Fruit fly (Drosophila melanogaster): ENCODE data around the gene mTerf5.

mTerf5 gene

dm6 chr3R:18171983-18172967, 51.2 kb downstream of the mTerf5 start (continued):
- peak in 1 of 3 experiments; percentile 94 for TF ChIP-seq lola (GFP tag; optimal IDR thresholded peaks at IDR 0.05)
- peak; percentile 82 for TF ChIP-seq CG10366 (GFP tag; IDR thresholded peaks at IDR 0.05)
- TF ChIP-seq CG6791 (GFP tag; IDR thresholded peaks at IDR 0.05; ENCODE audit: partially characterized antibody), result no peak
- TF ChIP-seq CG17829 (tag; optimal IDR thresholded peaks at IDR 0.05), result peak; percentile 92
- no peak for TF ChIP-seq nau (GFP tag; optimal IDR thresholded peaks at IDR 0.05)
- TF ChIP-seq z (GFP tag; IDR thresholded peaks at IDR 0.05), result 0 out of 3 replicates have a peak, but pooled peaks have one; percentile 7
- TF ChIP-seq odd (GFP tag; optimal IDR thresholded peaks at IDR 0.05), result peak; percentile 91
- TF ChIP-seq Poxn (GFP tag; IDR thresholded peaks at IDR 0.05), result peak; percentile 47; the same call in 1 of the 2 replicates
- TF ChIP-seq chif (GFP tag; optimal IDR thresholded peaks at IDR 0.05), result peak; percentile 88 to 93
- TF ChIP-seq CG14860 (GFP tag; IDR thresholded peaks at IDR 0.05; ENCODE audit: partially characterized antibody), result no peak
- peak; percentile 96 for TF ChIP-seq oc (tag; optimal IDR thresholded peaks at IDR 0.05)
- TF ChIP-seq bcd (GFP tag; optimal IDR thresholded peaks at IDR 0.05), result peak; percentile 93
- TF ChIP-seq MTF-1 (GFP tag; optimal IDR thresholded peaks at IDR 0.05; ENCODE audit: borderline replicate concordance), result peak; percentile 71
- TF ChIP-seq CG13296 (GFP tag; optimal IDR thresholded peaks at IDR 0.05), result peak; percentile 92
- peak; percentile 90 for TF ChIP-seq CG12744 (GFP tag; optimal IDR thresholded peaks at IDR 0.05)
- TF ChIP-seq mld (GFP tag; IDR thresholded peaks at IDR 0.05; ENCODE audit: partially characterized antibody), result no peak
- TF ChIP-seq HmgD (GFP tag; optimal IDR thresholded peaks at IDR 0.05), result peak; percentile 79
- TF ChIP-seq CG33557 (GFP tag; optimal IDR thresholded peaks at IDR 0.05), result peak; percentile 86
- TF ChIP-seq CG42726 (GFP tag; IDR thresholded peaks at IDR 0.05; ENCODE audit: partially characterized antibody), result no peak
- TF ChIP-seq Hmr (GFP tag; optimal IDR thresholded peaks at IDR 0.05), result peak; percentile 95
- TF ChIP-seq CG9727 (GFP tag; optimal IDR thresholded peaks at IDR 0.05), result peak; percentile 96
- peak; percentile 90 for TF ChIP-seq slp2 (GFP tag; optimal IDR thresholded peaks at IDR 0.05)
- TF ChIP-seq CG7839 (tag; optimal IDR thresholded peaks at IDR 0.05), result peak; percentile 95
- TF ChIP-seq CG6254 (GFP tag; optimal IDR thresholded peaks at IDR 0.05), result peak; percentile 91
- peak; percentile 77 for TF ChIP-seq CG31388 (GFP tag; optimal IDR thresholded peaks at IDR 0.05)
- no peak for TF ChIP-seq Lim3 (GFP tag; IDR thresholded peaks at IDR 0.05)
- TF ChIP-seq CG14014 (GFP tag; IDR thresholded peaks at IDR 0.05), result peak; percentile 84
- no peak for TF ChIP-seq h (optimal IDR thresholded peaks at IDR 0.05)
- TF ChIP-seq Vsx1 (GFP tag; optimal IDR thresholded peaks at IDR 0.05), result peak; percentile 85
- peak; percentile 93 for TF ChIP-seq Ptx1 (GFP tag; IDR thresholded peaks at IDR 0.05)
- TF ChIP-seq Oaz (GFP tag; IDR thresholded peaks at IDR 0.05), result peak; percentile 77
- TF ChIP-seq Opbp (GFP tag; IDR thresholded peaks at IDR 0.05; ENCODE audit: partially characterized antibody), result no peak
- peak; percentile 87 for TF ChIP-seq CG30431 (GFP tag; optimal IDR thresholded peaks at IDR 0.05)
- TF ChIP-seq yki (optimal IDR thresholded peaks at IDR 0.05), result no peak
- peak; percentile 95 for TF ChIP-seq Hsf (GFP tag; optimal IDR thresholded peaks at IDR 0.05)
- TF ChIP-seq maf-S (GFP tag; optimal IDR thresholded peaks at IDR 0.05), result peak; percentile 90
- no peak for TF ChIP-seq Tbp (GFP tag; optimal IDR thresholded peaks at IDR 0.05)
- peak; percentile 72 for TF ChIP-seq CG3726 (GFP tag; IDR thresholded peaks at IDR 0.05)
- peak; percentile 86 for TF ChIP-seq CG11398 (GFP tag; optimal IDR thresholded peaks at IDR 0.05)
- TF ChIP-seq ac (GFP tag; optimal IDR thresholded peaks at IDR 0.05), result peak; percentile 78
- peak; percentile 52 for TF ChIP-seq luna (GFP tag; optimal IDR thresholded peaks at IDR 0.05)
- peak; percentile 64; the same call in 1 of the 2 replicates for TF ChIP-seq CG11696 (GFP tag; IDR thresholded peaks at IDR 0.05)
- peak; percentile 82 for TF ChIP-seq CG9932 (GFP tag; IDR thresholded peaks at IDR 0.05)
- peak; percentile 61 for TF ChIP-seq cg (GFP tag; optimal IDR thresholded peaks at IDR 0.05)
- peak; percentile 90 for TF ChIP-seq CG16815 (GFP tag; optimal IDR thresholded peaks at IDR 0.05)
- peak; percentile 69 for TF ChIP-seq Drgx (GFP tag; IDR thresholded peaks at IDR 0.05)
- no peak for TF ChIP-seq usp (GFP tag; optimal IDR thresholded peaks at IDR 0.05)
- TF ChIP-seq peb (GFP tag; IDR thresholded peaks at IDR 0.05), result peak; percentile 84
